Worm (Caenorhabditis elegans): ENCODE results near the gene rap-3.

Gene rap-3

ce11 chrIV:11210781-11211256 lies 33.8 kb downstream of the rap-3 start, which contains the start of gene adk-1:
Gene adk-1 (minus strand): TSS chrIV:11210831.
- TF ChIP-seq sptf-1 (tag; optimal IDR thresholded peaks at IDR 0.05) (no peak), blmp-1 (tag; optimal IDR thresholded peaks at IDR 0.05) (peak; percentile 6), efl-1 (optimal IDR thresholded peaks at IDR 0.05) (peak in 1 of 2 experiments; percentile 68), efl-1 (GFP tag; optimal IDR thresholded peaks at IDR 0.05 in 1 of 2) (peak; percentile 73 to 97), dpl-1 (GFP tag; optimal IDR thresholded peaks at IDR 0.05) (peak in 2 of 3 experiments; percentile 57 to 75), lin-39 (tag; optimal IDR thresholded peaks at IDR 0.05) (no peak), lsy-2 (tag; optimal IDR thresholded peaks at IDR 0.05) (peak; percentile 11 to 49), xbp-1 (tag; optimal IDR thresholded peaks at IDR 0.05) (peak; percentile 2), mdl-1 (tag; optimal IDR thresholded peaks at IDR 0.05) (no peak), lin-35 (GFP tag; optimal IDR thresholded peaks at IDR 0.05) (peak; percentile 12 to 68)

ce11 chrIV:11211547-11211946 lies 34.5 kb downstream of the rap-3 start:
- TF ChIP-seq tlp-1 (tag; optimal IDR thresholded peaks at IDR 0.05) (peak; percentile 69), aly-2 (tag; optimal IDR thresholded peaks at IDR 0.05) (no peak), nhr-84 (tag; optimal IDR thresholded peaks at IDR 0.05) (no peak), pag-3 (tag; optimal IDR thresholded peaks at IDR 0.05; ENCODE audit: borderline replicate concordance, insufficient read depth) (no peak), ceh-82 (tag; optimal IDR thresholded peaks at IDR 0.05) (peak in 1 of 3 experiments; percentile 0), nhr-237 (tag; optimal IDR thresholded peaks at IDR 0.05) (no peak), isw-1 (GFP tag; IDR thresholded peaks at IDR 0.05) (no peak), nhr-47 (tag; optimal IDR thresholded peaks at IDR 0.05) (no peak), nhr-19 (GFP tag; conservative IDR thresholded peaks at IDR 0.05) (no peak), fkh-10 (GFP tag; optimal IDR thresholded peaks at IDR 0.05) (no peak), lin-14 (GFP tag; optimal IDR thresholded peaks at IDR 0.05) (peak; percentile 78), efl-1 (optimal IDR thresholded peaks at IDR 0.05) (no peak), efl-1 (GFP tag; optimal IDR thresholded peaks at IDR 0.05 in 1 of 2) (no peak), pqm-1 (tag; optimal IDR thresholded peaks at IDR 0.05) (no peak), nhr-77 (tag; optimal IDR thresholded peaks at IDR 0.05) (no peak), mab-9 (GFP tag; IDR thresholded peaks at IDR 0.05) (no peak), dpl-1 (GFP tag; optimal IDR thresholded peaks at IDR 0.05) (no peak), rnt-1 (tag; optimal IDR thresholded peaks at IDR 0.05) (peak; percentile 9), tbx-2 (tag; optimal IDR thresholded peaks at IDR 0.05) (no peak), hlh-4 (tag; optimal IDR thresholded peaks at IDR 0.05) (no peak), mep-1 (tag; optimal IDR thresholded peaks at IDR 0.05) (peak; percentile 10), mdl-1 (tag; optimal IDR thresholded peaks at IDR 0.05) (no peak), unc-98 (GFP tag; IDR thresholded peaks at IDR 0.05) (no peak), lir-3 (tag; optimal IDR thresholded peaks at IDR 0.05; ENCODE audit: poor library complexity) (no peak), hlh-17 (GFP tag; optimal IDR thresholded peaks at IDR 0.05; ENCODE audit: borderline replicate concordance) (no peak), nhr-85 (tag) (peak; percentile 71), aha-1 (tag; optimal IDR thresholded peaks at IDR 0.05) (no peak), lin-15B (tag; optimal IDR thresholded peaks at IDR 0.05) (no peak), elt-3 (tag; optimal IDR thresholded peaks at IDR 0.05) (peak in 2 of 6 experiments; percentile 46 to 57), pax-3 (tag; optimal IDR thresholded peaks at IDR 0.05) (no peak), unc-30 (tag; optimal IDR thresholded peaks at IDR 0.05) (no peak), snpc-4 (tag; optimal IDR thresholded peaks at IDR 0.05) (no peak), ceh-90 (tag; optimal IDR thresholded peaks at IDR 0.05) (no peak), ztf-11 (tag; optimal IDR thresholded peaks at IDR 0.05) (no peak), efl-3 (GFP tag; optimal IDR thresholded peaks at IDR 0.05) (no peak), elt-2 (tag; optimal IDR thresholded peaks at IDR 0.05) (peak; percentile 44), C16A3.4 (tag; optimal IDR thresholded peaks at IDR 0.05) (no peak), dsc-1 (tag; optimal IDR thresholded peaks at IDR 0.05) (no peak), lin-35 (GFP tag; optimal IDR thresholded peaks at IDR 0.05) (peak in 1 of 2 experiments; percentile 29), blmp-1 (tag; optimal IDR thresholded peaks at IDR 0.05) (peak; percentile 52), hpl-2 (GFP tag; optimal IDR thresholded peaks at IDR 0.05) (no peak), sup-37 (GFP tag; optimal IDR thresholded peaks at IDR 0.05) (no peak), ces-1 (GFP tag; optimal IDR thresholded peaks at IDR 0.05) (no peak), mef-2 (tag; optimal IDR thresholded peaks at IDR 0.05) (no peak), vab-15 (tag; optimal IDR thresholded peaks at IDR 0.05) (no peak), snu-23 (GFP tag; optimal IDR thresholded peaks at IDR 0.05) (peak; percentile 13)

All from whole organism, L1 larva.